Worm (Caenorhabditis elegans): ENCODE data around the gene R13D11.4.

Gene R13D11.4

ce11 chrV:849512-849911 is 38.9 kb downstream of the R13D11.4 start, which contains the start of gene srbc-12:
Gene srbc-12 (plus strand): TSS chrV:849812.
- TF ChIP-seq snpc-4 (tag; optimal IDR thresholded peaks at IDR 0.05): no peak
- no peak for TF ChIP-seq unc-62 (GFP tag; optimal IDR thresholded peaks at IDR 0.05)
- no peak for TF ChIP-seq unc-39 (tag; optimal IDR thresholded peaks at IDR 0.05)
- TF ChIP-seq nhr-11 (tag; optimal IDR thresholded peaks at IDR 0.05): no peak
- TF ChIP-seq ZK546.5 (tag; optimal IDR thresholded peaks at IDR 0.05): no peak
- no peak for TF ChIP-seq nhr-25 (tag; optimal IDR thresholded peaks at IDR 0.05)
- no peak for TF ChIP-seq lin-15B (tag; optimal IDR thresholded peaks at IDR 0.05)
- TF ChIP-seq sea-2 (GFP tag; optimal IDR thresholded peaks at IDR 0.05): no peak
- no peak for TF ChIP-seq nhr-23 (tag; optimal IDR thresholded peaks at IDR 0.05)
- no peak for TF ChIP-seq nhr-12 (tag; optimal IDR thresholded peaks at IDR 0.05)
- no peak for TF ChIP-seq pqm-1 (tag; optimal IDR thresholded peaks at IDR 0.05)
- TF ChIP-seq nhr-77 (tag; optimal IDR thresholded peaks at IDR 0.05): no peak
- no peak for TF ChIP-seq nhr-237 (tag; optimal IDR thresholded peaks at IDR 0.05)
- no peak for TF ChIP-seq fkh-10 (GFP tag; optimal IDR thresholded peaks at IDR 0.05)
- no peak for TF ChIP-seq ztf-4 (tag; optimal IDR thresholded peaks at IDR 0.05)
- TF ChIP-seq ceh-82 (tag; optimal IDR thresholded peaks at IDR 0.05): no peak

ce11 chrV:852184-852583 is 41.6 kb downstream of the R13D11.4 start, which contains the start of gene K09C6.3:
Gene K09C6.3 (plus strand): TSS chrV:852484.
- no peak for TF ChIP-seq nhr-67 (tag; optimal IDR thresholded peaks at IDR 0.05)
- TF ChIP-seq lin-15B (tag; optimal IDR thresholded peaks at IDR 0.05): no peak
- no peak for TF ChIP-seq egl-27 (tag; optimal IDR thresholded peaks at IDR 0.05)
- no peak for TF ChIP-seq elt-2 (tag; optimal IDR thresholded peaks at IDR 0.05)
- TF ChIP-seq snpc-4 (tag; optimal IDR thresholded peaks at IDR 0.05): no peak

- no peak for TF ChIP-seq ama-1 (optimal IDR thresholded peaks at IDR 0.05)
- TF ChIP-seq aly-2 (tag; optimal IDR thresholded peaks at IDR 0.05): no peak
- no peak for TF ChIP-seq lsy-12 (tag; optimal IDR thresholded peaks at IDR 0.05)
- TF ChIP-seq snpc-4 (tag; optimal IDR thresholded peaks at IDR 0.05): no peak
- TF ChIP-seq pqm-1 (tag; optimal IDR thresholded peaks at IDR 0.05): no peak
- TF ChIP-seq nhr-67 (tag; optimal IDR thresholded peaks at IDR 0.05): no peak
- no peak for TF ChIP-seq ceh-16 (tag; optimal IDR thresholded peaks at IDR 0.05)
- TF ChIP-seq ZK546.5 (tag; optimal IDR thresholded peaks at IDR 0.05): no peak
- no peak for TF ChIP-seq hmg-11 (tag; optimal IDR thresholded peaks at IDR 0.05)
- TF ChIP-seq ztf-11 (tag; optimal IDR thresholded peaks at IDR 0.05): no peak
- TF ChIP-seq lin-15B (tag; optimal IDR thresholded peaks at IDR 0.05): no peak
- TF ChIP-seq nhr-77 (tag; optimal IDR thresholded peaks at IDR 0.05): no peak
- TF ChIP-seq sea-2 (GFP tag; optimal IDR thresholded peaks at IDR 0.05): no peak
- no peak for TF ChIP-seq fkh-10 (GFP tag; optimal IDR thresholded peaks at IDR 0.05)
- TF ChIP-seq zag-1 (tag; optimal IDR thresholded peaks at IDR 0.05): no peak
- no peak for TF ChIP-seq fkh-2 (tag; optimal IDR thresholded peaks at IDR 0.05)
Observed at ce11 chrV:854966-855365, 44.4 kb downstream of the R13D11.4 start, which contains the start of gene K09C6.9. Gene K09C6.9 (minus strand): TSS chrV:855066.

- TF ChIP-seq unc-62 (GFP tag; optimal IDR thresholded peaks at IDR 0.05): no peak
- TF ChIP-seq pqm-1 (tag; optimal IDR thresholded peaks at IDR 0.05): no peak
- TF ChIP-seq ZK546.5 (tag; optimal IDR thresholded peaks at IDR 0.05): no peak
- TF ChIP-seq mml-1 (tag; optimal IDR thresholded peaks at IDR 0.05): no peak
- TF ChIP-seq pha-4 (tag; optimal IDR thresholded peaks at IDR 0.05): no peak
- TF ChIP-seq zag-1 (tag; optimal IDR thresholded peaks at IDR 0.05): no peak
- TF ChIP-seq fkh-2 (tag; optimal IDR thresholded peaks at IDR 0.05): no peak
- no peak for TF ChIP-seq elt-1 (tag; optimal IDR thresholded peaks at IDR 0.05)
- TF ChIP-seq nhr-77 (tag; optimal IDR thresholded peaks at IDR 0.05): no peak
- TF ChIP-seq nhr-25 (tag; optimal IDR thresholded peaks at IDR 0.05): no peak
- TF ChIP-seq sea-2 (GFP tag; optimal IDR thresholded peaks at IDR 0.05): no peak
- no peak for TF ChIP-seq fkh-10 (GFP tag; optimal IDR thresholded peaks at IDR 0.05)
- TF ChIP-seq ama-1 (optimal IDR thresholded peaks at IDR 0.05): no peak
- TF ChIP-seq nfya-1 (tag; optimal IDR thresholded peaks at IDR 0.05; ENCODE audit: insufficient read depth): no peak
- no peak for TF ChIP-seq egl-5 (tag; optimal IDR thresholded peaks at IDR 0.05)
- no peak for TF ChIP-seq jun-1 (tag; optimal IDR thresholded peaks at IDR 0.05)
Observed at ce11 chrV:856549-856948, 45.9 kb downstream of the R13D11.4 start, which contains the start of gene K09C6.2. Gene K09C6.2 (plus strand): TSS chrV:856849.

- peak; percentile 84 for TF ChIP-seq snpc-4 (tag; optimal IDR thresholded peaks at IDR 0.05)
- TF ChIP-seq ceh-9 (tag; optimal IDR thresholded peaks at IDR 0.05): no peak
- no peak for TF ChIP-seq elt-3 (tag; optimal IDR thresholded peaks at IDR 0.05)
- TF ChIP-seq nhr-25 (tag; optimal IDR thresholded peaks at IDR 0.05): no peak
- no peak for TF ChIP-seq nhr-12 (tag; optimal IDR thresholded peaks at IDR 0.05)
Observed at ce11 chrV:858841-859456, 48.3 kb downstream of the R13D11.4 start.

Measured in whole organism, L3 larva.